Worm (Caenorhabditis elegans) whole organism, young adult: Measurements from ENCODE around the gene vps-29.

Experiments used
- C17E4.6 ChIP-seq: fragments of 200-800 bp; sonication (Bioruptor generic); IDR thresholded peaks from 2 replicates; pipeline ENCODE4 v1.3.6; 2022; ENCODE audit warnings: missing genetic modification reagents, missing genetic modification characterization, missing compliant biosample characterization
- D2030.7 ChIP-seq: fragments of 200-800 bp; sonication (Bioruptor generic); IDR thresholded peaks from 2 replicates; pipeline ENCODE4 v1.3.6; 2022; ENCODE audit warnings: missing genetic modification reagents, missing genetic modification characterization, missing compliant biosample characterization
- K12H6.12 ChIP-seq: fragments of 200-800 bp; sonication (Bioruptor generic); optimal IDR thresholded peaks from 2 replicates; lab custom pipeline; 2018; ENCODE audit warnings: mild to moderate bottlenecking, missing genetic modification characterization, missing compliant biosample characterization
- Y53G8AR.9 ChIP-seq: fragments of 200-800 bp; sonication (Bioruptor generic); conservative IDR thresholded peaks from 2 replicates; pipeline ENCODE4 v1.3.6; 2022; ENCODE audit warnings: missing genetic modification reagents, missing genetic modification characterization, missing compliant biosample characterization
- ZK185.1 ChIP-seq: sonication (generic microtip); optimal IDR thresholded peaks from 2 replicates; lab custom pipeline; 2016; ENCODE audit warnings: mild to moderate bottlenecking, missing genetic modification characterization, missing compliant biosample characterization; ENCODE audit not compliant: poor library complexity, severe bottlenecking
- ets-4 ChIP-seq: fragments of 200-800 bp; sonication (Bioruptor generic); optimal IDR thresholded peaks from 2 replicates; lab custom pipeline; 2018; ENCODE audit warnings: mild to moderate bottlenecking, missing genetic modification characterization, missing compliant biosample characterization
- fkh-3 ChIP-seq: sonication (generic microtip); optimal IDR thresholded peaks from 2 replicates; lab custom pipeline; 2016; ENCODE audit warnings: mild to moderate bottlenecking, missing genetic modification characterization, missing compliant biosample characterization
- lin-26 ChIP-seq: fragments of 200-800 bp; sonication (Bioruptor generic); IDR thresholded peaks from 2 replicates; pipeline ENCODE4 v1.3.6; 2022; ENCODE audit warnings: missing genetic modification reagents, missing genetic modification characterization, missing compliant biosample characterization
- snpc-1.1 ChIP-seq: sonication (generic microtip); optimal IDR thresholded peaks from 2 replicates; lab custom pipeline; 2017; ENCODE audit warnings: missing genetic modification characterization, mild to moderate bottlenecking, missing compliant biosample characterization, antibody characterized with exemption, moderate library complexity, missing genotype, missing genetic modification reagents; ENCODE audit not compliant: insufficient read depth
- snpc-3.4 ChIP-seq: sonication (generic microtip); optimal IDR thresholded peaks from 2 replicates; lab custom pipeline; 2017; ENCODE audit warnings: missing genetic modification characterization, mild to moderate bottlenecking, missing compliant biosample characterization, antibody characterized with exemption, moderate library complexity, missing genotype, missing genetic modification reagents
- unc-62 ChIP-seq: fragments of 150-350 bp; optimal IDR thresholded peaks from 2 replicates; lab custom pipeline; 2014; ENCODE audit warnings: missing biosample characterization, missing genetic modification reagents, missing genetic modification characterization

DNA sequence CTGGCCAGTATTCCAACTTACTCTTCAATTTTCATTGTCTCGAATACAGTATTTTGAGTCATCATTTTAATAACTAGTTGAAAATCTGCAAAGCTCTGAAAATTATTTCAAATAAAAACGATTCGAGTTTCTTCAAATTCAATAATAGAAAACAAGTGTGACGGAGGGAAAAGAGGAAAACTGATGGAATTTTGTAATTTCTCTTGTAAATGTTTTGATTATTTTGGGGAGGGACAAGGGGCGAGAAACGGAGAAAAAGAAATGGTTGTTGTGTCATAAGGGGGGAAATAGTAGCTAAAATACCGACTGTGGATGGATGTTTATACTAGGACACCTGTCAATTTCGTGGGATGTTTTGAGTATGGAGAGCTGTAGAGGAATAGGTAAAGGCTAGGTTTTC, 34.7 kb downstream of the vps-29 start, which contains the start of gene T16G12.9:
- TF ChIP-seq C17E4.6 = no peak
- no peak for TF ChIP-seq fkh-3 (tag; lab: Kevin White, UChicago)
- TF ChIP-seq D2030.7 (GFP tag; lab: Robert Waterston, UW) = no peak
- TF ChIP-seq unc-62 (GFP tag; lab: Kevin White, UChicago) = no peak
- TF ChIP-seq K12H6.12 (tag; lab: Kevin White, UChicago) = no peak
- no peak for TF ChIP-seq Y53G8AR.9 (GFP tag; lab: Robert Waterston, UW)
- TF ChIP-seq lin-26 = no peak
- no peak for TF ChIP-seq snpc-1.1 (tag; lab: Kevin White, UChicago)
- no peak for TF ChIP-seq ets-4 (GFP tag; lab: Kevin White, UChicago)
- no peak for TF ChIP-seq snpc-3.4 (tag; lab: Kevin White, UChicago)
- no peak for TF ChIP-seq ZK185.1 (tag; lab: Kevin White, UChicago)
